Worm (Caenorhabditis elegans) whole organism, mixed stage, embryonic: Measurements from ENCODE around the gene srz-94.

ENCODE experiments used
- M03D4.4 ChIP-seq: sonication (generic microtip); optimal IDR thresholded peaks from 2 replicates; lab custom pipeline; 2017; ENCODE audit warnings: mild to moderate bottlenecking, missing genetic modification characterization, missing compliant biosample characterization
- bed-3 ChIP-seq: fragments of 200-800 bp; sonication (Bioruptor generic); optimal IDR thresholded peaks from 3 replicates; lab custom pipeline; 2018; ENCODE audit warnings: mild to moderate bottlenecking, missing genetic modification characterization, moderate library complexity, missing compliant biosample characterization
- blmp-1 ChIP-seq: fragments of 150-350 bp; optimal IDR thresholded peaks from 2 replicates; lab custom pipeline; 2014; ENCODE audit warnings: missing biosample characterization, missing genetic modification characterization
- ceh-39 ChIP-seq: fragments of 150-350 bp; optimal IDR thresholded peaks from 2 replicates; lab custom pipeline; 2014; ENCODE audit warnings: missing biosample characterization, missing genetic modification characterization
- ceh-43 ChIP-seq: fragments of 200-800 bp; sonication (Bioruptor generic); optimal IDR thresholded peaks from 2 replicates; lab custom pipeline; 2018; ENCODE audit warnings: mild to moderate bottlenecking, missing genetic modification characterization, moderate library complexity, missing compliant biosample characterization
- ceh-83 ChIP-seq: fragments of 200-800 bp; sonication (Bioruptor generic); optimal IDR thresholded peaks from 2 replicates; lab custom pipeline; 2018; ENCODE audit warnings: mild to moderate bottlenecking, missing genetic modification characterization, missing compliant biosample characterization
- ces-1 ChIP-seq: fragments of 150-350 bp; optimal IDR thresholded peaks from 2 replicates; lab custom pipeline; 2014; ENCODE audit warnings: missing biosample characterization, missing genetic modification reagents, missing genetic modification characterization
- cnd-1 ChIP-seq: fragments of 200-800 bp; sonication (Bioruptor generic); optimal IDR thresholded peaks from 2 replicates; lab custom pipeline; 2018; ENCODE audit warnings: mild to moderate bottlenecking, missing genetic modification characterization, missing compliant biosample characterization
- drap-1 ChIP-seq: fragments of 200-800 bp; sonication (Bioruptor generic); optimal IDR thresholded peaks from 3 replicates; lab custom pipeline; 2018; ENCODE audit warnings: mild to moderate bottlenecking, missing genetic modification characterization, missing compliant biosample characterization
- elt-1 ChIP-seq: sonication (generic microtip); optimal IDR thresholded peaks from 2 replicates; lab custom pipeline; 2017; ENCODE audit warnings: missing genetic modification characterization, mild to moderate bottlenecking, missing compliant biosample characterization, antibody characterized with exemption, moderate library complexity, borderline replicate concordance; ENCODE audit not compliant: insufficient read depth
- elt-3 ChIP-seq: fragments of 150-350 bp; optimal IDR thresholded peaks from 2 replicates; lab custom pipeline; 2014; ENCODE audit warnings: missing biosample characterization, missing genetic modification characterization
- flh-1 ChIP-seq: fragments of 200-800 bp; sonication (Bioruptor generic); optimal IDR thresholded peaks from 2 replicates; lab custom pipeline; 2018; ENCODE audit warnings: mild to moderate bottlenecking, missing genetic modification characterization, moderate library complexity, missing compliant biosample characterization
- ham-2 ChIP-seq: fragments of 200-800 bp; sonication (Bioruptor generic); optimal IDR thresholded peaks from 2 replicates; lab custom pipeline; 2018; ENCODE audit warnings: mild to moderate bottlenecking, missing genetic modification characterization, missing compliant biosample characterization
- hlh-1 ChIP-seq: fragments of 150-350 bp; optimal IDR thresholded peaks from 2 replicates; lab custom pipeline; 2014; ENCODE audit warnings: missing biosample characterization, missing genetic modification reagents, missing genetic modification characterization
- lin-13 ChIP-seq: fragments of 150-350 bp; optimal IDR thresholded peaks from 2 replicates; lab custom pipeline; 2014; ENCODE audit warnings: missing biosample characterization, missing genetic modification characterization
- lin-32 ChIP-seq: fragments of 200-800 bp; sonication (Bioruptor generic); optimal IDR thresholded peaks from 2 replicates; lab custom pipeline; 2018; ENCODE audit warnings: mild to moderate bottlenecking, missing genetic modification characterization, missing compliant biosample characterization
- lsy-2 ChIP-seq: fragments of 150-350 bp; optimal IDR thresholded peaks from 2 replicates; lab custom pipeline; 2014; ENCODE audit warnings: missing biosample characterization, missing genetic modification characterization
- mep-1 ChIP-seq: fragments of 150-350 bp; optimal IDR thresholded peaks from 2 replicates; lab custom pipeline; 2017; ENCODE audit warnings: missing biosample characterization, missing genetic modification reagents, missing genetic modification characterization, inconsistent platforms
- mls-2 ChIP-seq: sonication (generic microtip); optimal IDR thresholded peaks from 2 replicates; lab custom pipeline; 2016; ENCODE audit warnings: mild to moderate bottlenecking, missing genetic modification characterization, moderate library complexity, missing compliant biosample characterization
- nhr-12 ChIP-seq: fragments of 150-350 bp; optimal IDR thresholded peaks from 2 replicates; lab custom pipeline; 2014; ENCODE audit warnings: missing biosample characterization, missing genetic modification characterization
- nhr-2 ChIP-seq: fragments of 150-350 bp; optimal IDR thresholded peaks from 2 replicates; lab custom pipeline; 2014; ENCODE audit warnings: missing biosample characterization, missing genetic modification characterization
- nhr-237 ChIP-seq: fragments of 150-350 bp; optimal IDR thresholded peaks from 2 replicates; lab custom pipeline; 2014; ENCODE audit warnings: missing biosample characterization, missing genetic modification characterization
- nhr-28 ChIP-seq: fragments of 150-350 bp; optimal IDR thresholded peaks from 2 replicates; lab custom pipeline; 2014; ENCODE audit warnings: missing biosample characterization, missing genetic modification characterization
- nhr-76 ChIP-seq: sonication (generic microtip); optimal IDR thresholded peaks from 2 replicates; lab custom pipeline; 2017; ENCODE audit warnings: missing biosample characterization, missing genetic modification characterization
- pha-4 ChIP-seq: fragments of 150-350 bp; optimal IDR thresholded peaks from 2 replicates; lab custom pipeline; 2018; ENCODE audit warnings: missing biosample characterization, missing genetic modification reagents, missing genetic modification characterization
- sem-2 ChIP-seq: fragments of 200-800 bp; sonication (Bioruptor generic); optimal IDR thresholded peaks from 2 replicates; lab custom pipeline; 2018; ENCODE audit warnings: mild to moderate bottlenecking, missing genetic modification characterization, missing compliant biosample characterization
- snpc-4 ChIP-seq: fragments of 150-350 bp; optimal IDR thresholded peaks from 2 replicates; lab custom pipeline; 2014; ENCODE audit warnings: missing biosample characterization, missing genetic modification characterization
- unc-120 ChIP-seq: sonication (generic microtip); optimal IDR thresholded peaks from 2 replicates; lab custom pipeline; 2017; ENCODE audit warnings: missing genetic modification characterization, missing compliant biosample characterization; ENCODE audit not compliant: poor library complexity, severe bottlenecking
- unc-39 ChIP-seq: fragments of 150-350 bp; optimal IDR thresholded peaks from 2 replicates; lab custom pipeline; 2014; ENCODE audit warnings: missing biosample characterization, missing genetic modification characterization
- unc-62 ChIP-seq: fragments of 150-350 bp; optimal IDR thresholded peaks from 2 replicates; lab custom pipeline; 2014; ENCODE audit warnings: missing biosample characterization, missing genetic modification reagents, missing genetic modification characterization
- zip-8 ChIP-seq: fragments of 150-350 bp; optimal IDR thresholded peaks from 2 replicates; lab custom pipeline; 2014; ENCODE audit warnings: missing biosample characterization, missing genetic modification characterization
- ztf-11 ChIP-seq: fragments of 150-350 bp; optimal IDR thresholded peaks from 2 replicates; lab custom pipeline; 2014; ENCODE audit warnings: missing biosample characterization, missing genetic modification characterization

Gene srz-94

ce11 chrV:17000204-17000603, 35.5 kb downstream of the srz-94 start, which contains the start of gene str-217:
str-217 (minus strand) TSS chrV:17000304.
- TF ChIP-seq elt-3 (tag; lab: Kevin White, UChicago), result no peak
- TF ChIP-seq M03D4.4, result no peak
- no peak for TF ChIP-seq mep-1 (tag; lab: Kevin White, UChicago)
- no peak for TF ChIP-seq pha-4 (tag; lab: Kevin White, UChicago)
- no peak for TF ChIP-seq unc-120 (tag; lab: Kevin White, UChicago)
- TF ChIP-seq ceh-83, result no peak
- TF ChIP-seq lsy-2 (tag; lab: Kevin White, UChicago), result no peak
- no peak for TF ChIP-seq nhr-237 (tag; lab: Kevin White, UChicago)
- no peak for TF ChIP-seq lin-32
- no peak for TF ChIP-seq elt-1 (tag; lab: Kevin White, UChicago)
- no peak for TF ChIP-seq drap-1 (GFP tag; lab: Kevin White, UChicago)
- no peak for TF ChIP-seq ceh-43 (GFP tag; lab: Kevin White, UChicago)
- no peak for TF ChIP-seq blmp-1
- no peak for TF ChIP-seq snpc-4
- TF ChIP-seq hlh-1 (tag; lab: Kevin White, UChicago), result no peak

- no peak for TF ChIP-seq nhr-2 (tag; lab: Kevin White, UChicago)
- no peak for TF ChIP-seq flh-1 (GFP tag; lab: Kevin White, UChicago)
- TF ChIP-seq lin-32, result no peak
- TF ChIP-seq ham-2 (GFP tag; lab: Kevin White, UChicago), result no peak
- no peak for TF ChIP-seq ces-1 (GFP tag; lab: Kevin White, UChicago)
- no peak for TF ChIP-seq lin-13 (tag; lab: Kevin White, UChicago)
- no peak for TF ChIP-seq ztf-11 (tag; lab: Kevin White, UChicago)
- TF ChIP-seq sem-2 (GFP tag; lab: Kevin White, UChicago), result no peak
- TF ChIP-seq blmp-1, result no peak
- TF ChIP-seq unc-39, result no peak
- TF ChIP-seq M03D4.4, result no peak
- TF ChIP-seq ceh-83, result no peak
- TF ChIP-seq nhr-28 (tag; lab: Kevin White, UChicago), result no peak
- no peak for TF ChIP-seq nhr-76
- no peak for TF ChIP-seq ceh-39 (tag; lab: Kevin White, UChicago)
- TF ChIP-seq nhr-237 (tag; lab: Kevin White, UChicago), result no peak
- no peak for TF ChIP-seq unc-62 (GFP tag; lab: Kevin White, UChicago)
Observed at ce11 chrV:16992383-16992782, 43.4 kb downstream of the srz-94 start.

- TF ChIP-seq ztf-11 (tag; lab: Kevin White, UChicago) (no peak), mep-1 (tag; lab: Kevin White, UChicago) (no peak), hlh-1 (tag; lab: Kevin White, UChicago) (no peak), ceh-83 (no peak), ces-1 (GFP tag; lab: Kevin White, UChicago) (no peak), nhr-2 (tag; lab: Kevin White, UChicago) (no peak), lsy-2 (tag; lab: Kevin White, UChicago) (no peak), unc-39 (no peak)
Observed at ce11 chrV:16991734-16992133, 44.0 kb downstream of the srz-94 start, which contains the start of gene srz-95. srz-95 (plus strand) TSS chrV:16992034.

- TF ChIP-seq ztf-11 (tag; lab: Kevin White, UChicago) (no peak), unc-62 (GFP tag; lab: Kevin White, UChicago) (no peak), bed-3 (GFP tag; lab: Kevin White, UChicago) (no peak), ham-2 (GFP tag; lab: Kevin White, UChicago) (no peak), unc-120 (tag; lab: Kevin White, UChicago) (no peak), nhr-76 (no peak), mls-2 (tag; lab: Kevin White, UChicago) (no peak), sem-2 (GFP tag; lab: Kevin White, UChicago) (no peak), mep-1 (tag; lab: Kevin White, UChicago) (no peak), zip-8 (no peak), drap-1 (GFP tag; lab: Kevin White, UChicago) (no peak), nhr-2 (tag; lab: Kevin White, UChicago) (no peak), nhr-237 (tag; lab: Kevin White, UChicago) (no peak), cnd-1 (tag; lab: Kevin White, UChicago) (no peak), blmp-1 (no peak), nhr-12 (no peak), nhr-28 (tag; lab: Kevin White, UChicago) (no peak), pha-4 (tag; lab: Kevin White, UChicago) (no peak), elt-3 (tag; lab: Kevin White, UChicago) (no peak)
Observed at ce11 chrV:16988614-16989013, 47.1 kb downstream of the srz-94 start, which contains the start of gene Y102A5C.27. Y102A5C.27 (minus strand) TSS chrV:16988714.
